Worm (Caenorhabditis elegans): ENCODE results near the gene T10G3.2.

Gene T10G3.2

DNA sequence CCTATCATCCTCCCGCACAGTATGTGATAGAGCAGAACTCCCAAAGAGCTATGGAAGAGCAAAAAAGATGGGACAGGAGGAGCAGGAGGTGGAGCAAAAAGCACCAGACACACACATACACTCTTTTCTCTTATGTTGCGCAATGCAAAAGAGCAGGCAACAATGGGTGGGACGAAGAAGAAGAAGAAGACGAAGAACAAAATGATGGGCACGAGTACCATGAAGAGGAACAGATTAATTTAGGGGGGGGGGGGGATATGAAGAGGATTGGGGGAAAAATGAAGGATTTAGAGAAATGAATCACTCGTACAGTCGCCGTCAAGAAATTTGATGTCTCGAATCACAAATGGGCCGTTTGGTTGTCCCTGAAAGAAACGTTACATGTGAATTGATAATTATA lies 32.0 kb upstream of the T10G3.2 start, which contains the start of gene avr-15:
Gene avr-15, minus strand, starts transcription at position 101 of the 400 bp plus-strand sequence.
- TF ChIP-seq unc-3 (GFP tag; conservative IDR thresholded peaks at IDR 0.05) (no peak), unc-3 (tag; optimal IDR thresholded peaks at IDR 0.05) (no peak), odd-2 (tag; optimal IDR thresholded peaks at IDR 0.05) (no peak), pat-9 (tag; optimal IDR thresholded peaks at IDR 0.05) (no peak), K09A11.1 (tag; optimal IDR thresholded peaks at IDR 0.05; ENCODE audit: insufficient read depth) (no peak), nhr-11 (tag; optimal IDR thresholded peaks at IDR 0.05) (no peak), C38D4.7 (GFP tag; optimal IDR thresholded peaks at IDR 0.05) (no peak), pqm-1 (tag; optimal IDR thresholded peaks at IDR 0.05) (no peak), hlh-13 (GFP tag; optimal IDR thresholded peaks at IDR 0.05) (no peak), madf-2 (tag; optimal IDR thresholded peaks at IDR 0.05) (no peak), ceh-2 (tag; optimal IDR thresholded peaks at IDR 0.05) (no peak), ceh-30 (tag; optimal IDR thresholded peaks at IDR 0.05) (no peak), ceh-24 (tag; optimal IDR thresholded peaks at IDR 0.05) (no peak), hlh-15 (tag; optimal IDR thresholded peaks at IDR 0.05) (no peak), ceh-6 (GFP tag; optimal IDR thresholded peaks at IDR 0.05) (no peak), pros-1 (tag; optimal IDR thresholded peaks at IDR 0.05) (no peak), T23F11.4 (GFP tag; optimal IDR thresholded peaks at IDR 0.05) (no peak), fax-1 (tag; optimal IDR thresholded peaks at IDR 0.05) (no peak), npax-4 (tag; optimal IDR thresholded peaks at IDR 0.05) (no peak), nfya-1 (tag; optimal IDR thresholded peaks at IDR 0.05) (no peak)

DNA sequence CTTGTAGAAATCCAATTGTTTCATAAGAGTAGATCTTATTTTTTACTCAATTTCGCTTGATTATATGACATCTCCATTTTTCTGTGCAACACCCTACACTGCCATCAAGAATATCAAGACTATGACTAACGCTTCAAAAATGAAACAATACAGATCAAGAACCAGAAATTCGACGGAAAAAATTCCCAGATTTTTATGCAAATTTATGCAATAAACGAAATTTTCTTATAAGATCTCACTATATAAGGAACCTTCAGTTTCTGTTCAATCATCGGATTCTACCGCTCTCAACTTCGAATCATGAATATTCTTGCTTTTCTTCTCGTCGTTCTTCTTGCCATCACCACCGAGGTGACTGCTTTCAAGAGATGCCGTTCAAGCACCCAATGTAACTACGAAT lies 26.7 kb upstream of the T10G3.2 start, which contains the start of gene R11G10.4:
Gene R11G10.4, plus strand, starts transcription at position 301 of the 400 bp plus-strand sequence.
- no peak for TF ChIP-seq elt-4 (tag; optimal IDR thresholded peaks at IDR 0.05)
- TF ChIP-seq ceh-22 (tag; optimal IDR thresholded peaks at IDR 0.05) = no peak
- no peak for TF ChIP-seq Y22D7AL.16 (tag; optimal IDR thresholded peaks at IDR 0.05)
- no peak for TF ChIP-seq pag-3 (tag; optimal IDR thresholded peaks at IDR 0.05; ENCODE audit: borderline replicate concordance)
- no peak for TF ChIP-seq eyg-1 (tag; optimal IDR thresholded peaks at IDR 0.05)
- no peak for TF ChIP-seq lim-6 (tag; optimal IDR thresholded peaks at IDR 0.05)
- no peak for TF ChIP-seq ceh-9 (tag; optimal IDR thresholded peaks at IDR 0.05)
- no peak for TF ChIP-seq K02D7.2 (tag; optimal IDR thresholded peaks at IDR 0.05)
- no peak for TF ChIP-seq ceh-30 (tag; optimal IDR thresholded peaks at IDR 0.05)
- TF ChIP-seq zip-5 (tag; optimal IDR thresholded peaks at IDR 0.05) = no peak
- no peak for TF ChIP-seq pros-1 (tag; optimal IDR thresholded peaks at IDR 0.05)

DNA sequence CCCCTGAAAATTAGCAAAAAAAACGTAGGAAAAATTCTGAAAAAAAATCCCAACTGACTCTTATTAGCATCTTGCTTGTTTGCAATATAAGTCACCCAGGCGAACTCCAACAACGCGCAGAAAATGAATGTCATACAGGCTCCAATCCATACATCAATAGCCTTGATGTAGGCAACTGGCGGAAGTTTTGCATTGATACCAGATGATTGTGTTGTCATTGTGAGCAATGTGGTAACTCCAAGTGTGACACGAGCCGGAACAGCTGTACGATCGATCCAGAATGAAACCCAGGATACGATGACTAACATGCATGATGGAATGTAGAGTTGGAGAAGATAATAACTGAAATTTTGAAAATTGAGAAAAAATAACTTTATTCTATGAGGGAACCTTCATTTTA lies 19.6 kb upstream of the T10G3.2 start:
- no peak for TF ChIP-seq fax-1 (tag; optimal IDR thresholded peaks at IDR 0.05)
- TF ChIP-seq hlh-6 (tag; optimal IDR thresholded peaks at IDR 0.05) = no peak
- no peak for TF ChIP-seq fkh-6 (tag; optimal IDR thresholded peaks at IDR 0.05)
- TF ChIP-seq ceh-45 (GFP tag; IDR thresholded peaks at IDR 0.05) = no peak
- no peak for TF ChIP-seq pha-4 (tag; optimal IDR thresholded peaks at IDR 0.05)
- no peak for TF ChIP-seq ceh-31 (tag; optimal IDR thresholded peaks at IDR 0.05)
- no peak for TF ChIP-seq K02D7.2 (tag; optimal IDR thresholded peaks at IDR 0.05)
- TF ChIP-seq ref-2 (tag; optimal IDR thresholded peaks at IDR 0.05) = no peak
- TF ChIP-seq ceh-30 (tag; optimal IDR thresholded peaks at IDR 0.05) = no peak

DNA sequence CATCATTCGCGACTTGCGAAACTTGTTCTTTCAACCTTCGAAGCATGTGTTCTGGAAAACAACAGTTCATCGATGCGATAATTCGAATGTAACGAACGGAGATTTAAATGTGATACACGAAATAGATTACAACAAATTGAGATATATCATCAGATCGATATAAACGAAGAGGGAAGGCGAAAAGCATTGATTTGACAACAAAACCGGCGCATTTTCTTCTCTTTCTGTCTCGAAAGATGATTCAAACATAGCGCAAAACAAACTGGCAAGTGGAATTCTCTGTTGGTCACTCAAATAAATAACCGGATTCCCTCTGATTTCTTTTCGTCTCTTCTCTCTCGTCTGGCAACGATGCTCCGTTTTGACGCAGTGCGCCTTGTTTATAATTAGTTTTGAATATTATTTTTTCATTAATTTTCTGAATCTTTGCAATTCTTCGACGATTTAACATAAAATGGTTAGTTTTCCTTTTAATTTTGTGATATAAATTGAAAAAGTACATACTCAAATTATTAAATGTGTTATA lies 17.7 kb upstream of the T10G3.2 start, which contains the start of the genes eea-1 and gut-2:
Gene eea-1, minus strand, starts transcription at position 51 of the 526 bp plus-strand sequence.
Gene gut-2, plus strand, starts transcription at position 369 of the 526 bp plus-strand sequence.
- TF ChIP-seq nfya-1 (tag; optimal IDR thresholded peaks at IDR 0.05) (peak; percentile 49), ceh-31 (tag; optimal IDR thresholded peaks at IDR 0.05) (peak; percentile 17), unc-55 (GFP tag; optimal IDR thresholded peaks at IDR 0.05) (peak; percentile 25), ceh-14 (tag; optimal IDR thresholded peaks at IDR 0.05) (peak; percentile 15), ets-4 (tag; optimal IDR thresholded peaks at IDR 0.05) (no peak), ztf-16 (tag; optimal IDR thresholded peaks at IDR 0.05) (no peak)

Data from whole organism, late embryonic.